Fruit fly (Drosophila melanogaster): ENCODE data around the gene loj.

DNA sequence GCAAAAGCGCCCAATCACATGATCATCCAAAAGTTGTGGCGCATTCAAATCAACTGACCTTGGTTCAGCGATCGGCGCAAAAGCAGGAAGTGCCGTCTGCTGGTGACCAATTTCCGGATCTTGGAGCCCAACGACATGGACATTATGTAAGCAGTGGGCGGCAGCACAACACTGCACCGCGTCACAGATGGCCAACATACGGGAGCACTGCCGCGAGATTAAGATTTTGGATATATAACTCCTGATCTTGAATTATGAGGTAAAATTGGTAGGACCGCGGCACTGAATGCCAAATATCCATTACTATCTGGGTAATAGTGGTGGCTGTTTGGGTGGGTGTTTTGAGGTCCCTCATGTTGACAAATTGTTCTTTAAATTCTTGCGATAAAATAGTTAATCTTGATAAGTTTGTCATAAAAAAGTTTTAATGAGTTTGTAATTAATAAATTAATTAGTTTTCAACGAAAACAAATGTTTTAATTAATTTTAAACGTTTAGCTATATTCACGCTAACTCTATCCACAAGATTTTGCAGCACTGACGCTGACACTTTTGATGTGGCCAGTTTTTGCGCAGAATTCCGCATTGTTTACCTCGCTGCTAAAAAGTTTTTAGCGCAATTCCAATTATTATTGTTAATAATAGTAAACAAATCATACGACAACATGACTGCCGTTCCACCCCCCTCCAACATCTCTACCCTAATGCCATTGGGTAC lies 19.7 kb upstream of the loj start, which contains the start of the genes CG13295 and CG6610:
- TF ChIP-seq CG11617 (GFP tag; optimal IDR thresholded peaks at IDR 0.05) (peak; percentile 32), toe (GFP tag; optimal IDR thresholded peaks at IDR 0.05) (peak; percentile 73), CG12768 (GFP tag; optimal IDR thresholded peaks at IDR 0.05) (peak; percentile 24), Crg-1 (GFP tag; optimal IDR thresholded peaks at IDR 0.05) (peak; percentile 52), Clk (GFP tag; optimal IDR thresholded peaks at IDR 0.05) (peak; percentile 40), Mnt (GFP tag; optimal IDR thresholded peaks at IDR 0.05) (peak; percentile 46), CG1620 (GFP tag; optimal IDR thresholded peaks at IDR 0.05) (peak; percentile 63)
